Worm (Caenorhabditis elegans): Measurements from ENCODE around the gene ugt-44.

ugt-44 gene

ce11 chrIV:10461767-10462166 is 7.8 kb upstream of the ugt-44 start, which contains the start of gene mec-3:
Gene mec-3, minus strand, starts transcription at chrIV:10461867.
- no peak for TF ChIP-seq cebp-2 (GFP tag; IDR thresholded peaks at IDR 0.05)
- TF ChIP-seq sdz-38 (tag; optimal IDR thresholded peaks at IDR 0.05) = no peak
- TF ChIP-seq tbx-9 (tag; optimal IDR thresholded peaks at IDR 0.05; ENCODE audit: borderline replicate concordance) = no peak
- TF ChIP-seq egl-18 (GFP tag; IDR thresholded peaks at IDR 0.05) = no peak
- TF ChIP-seq mxl-1 (tag; optimal IDR thresholded peaks at IDR 0.05) = no peak
- TF ChIP-seq K11D2.4 (GFP tag; IDR thresholded peaks at IDR 0.05) = no peak
- TF ChIP-seq hmg-1.2 (GFP tag; IDR thresholded peaks at IDR 0.05) = no peak
- TF ChIP-seq gei-17 (GFP tag; optimal IDR thresholded peaks at IDR 0.05) = no peak
- no peak for TF ChIP-seq ztf-3 (GFP tag; optimal IDR thresholded peaks at IDR 0.05)
- no peak for TF ChIP-seq efl-1 (GFP tag; optimal IDR thresholded peaks at IDR 0.05)
- TF ChIP-seq ets-4 (GFP tag; optimal IDR thresholded peaks at IDR 0.05) = no peak
- no peak for TF ChIP-seq Y67H2A.10 (GFP tag; conservative IDR thresholded peaks at IDR 0.05)
- no peak for TF ChIP-seq lsl-1 (GFP tag; optimal IDR thresholded peaks at IDR 0.05)
- TF ChIP-seq hlh-26 (GFP tag; conservative IDR thresholded peaks at IDR 0.05) = no peak
- TF ChIP-seq B0035.1 (tag; optimal IDR thresholded peaks at IDR 0.05) = no peak
- no peak for TF ChIP-seq Y95B8A.8 (GFP tag; IDR thresholded peaks at IDR 0.05)
- TF ChIP-seq rpc-1 (optimal IDR thresholded peaks at IDR 0.05) = no peak
- no peak for TF ChIP-seq rpc-1 (tag; optimal IDR thresholded peaks at IDR 0.05)
- TF ChIP-seq nhr-80 (tag; optimal IDR thresholded peaks at IDR 0.05) = no peak
- no peak for TF ChIP-seq lsy-27 (tag; optimal IDR thresholded peaks at IDR 0.05; ENCODE audit: borderline replicate concordance, insufficient read depth)

- TF ChIP-seq unc-62 (GFP tag; optimal IDR thresholded peaks at IDR 0.05) = peak; percentile 78
- TF ChIP-seq atf-7 (tag; optimal IDR thresholded peaks at IDR 0.05) = no peak
Observed at ce11 chrIV:10462608-10463007, 6.9 kb upstream of the ugt-44 start.

- TF ChIP-seq die-1 (tag; optimal IDR thresholded peaks at IDR 0.05) = no peak
- no peak for TF ChIP-seq tbp1 (GFP tag; optimal IDR thresholded peaks at IDR 0.05)
- peak; percentile 19 for TF ChIP-seq tlf-1 (GFP tag; optimal IDR thresholded peaks at IDR 0.05)
- TF ChIP-seq lsy-27 (tag; optimal IDR thresholded peaks at IDR 0.05; ENCODE audit: borderline replicate concordance, insufficient read depth) = no peak
- no peak for TF ChIP-seq zfh-2 (GFP tag; conservative IDR thresholded peaks at IDR 0.05)
- TF ChIP-seq atf-7 (tag; optimal IDR thresholded peaks at IDR 0.05) = peak; percentile 92
- no peak for TF ChIP-seq F55B11.4 (tag; optimal IDR thresholded peaks at IDR 0.05; ENCODE audit: borderline replicate concordance, insufficient read depth)
- TF ChIP-seq nfyb-1 (GFP tag; IDR thresholded peaks at IDR 0.05) = 0 out of 2 replicates have a peak, but pooled peaks have one; percentile 10
- no peak for TF ChIP-seq egrh-3 (GFP tag; IDR thresholded peaks at IDR 0.05)
- no peak for TF ChIP-seq ama-1 (optimal IDR thresholded peaks at IDR 0.05)
- no peak for TF ChIP-seq ama-1 (GFP tag; optimal IDR thresholded peaks at IDR 0.05)
- no peak for TF ChIP-seq ekl-4 (GFP tag; IDR thresholded peaks at IDR 0.05)
- no peak for TF ChIP-seq unc-62 (GFP tag; optimal IDR thresholded peaks at IDR 0.05)
- TF ChIP-seq egl-44 (GFP tag; IDR thresholded peaks at IDR 0.05) = 0 out of 2 replicates have a peak, but pooled peaks have one; percentile 14
- no peak for TF ChIP-seq madf-8 (GFP tag; conservative IDR thresholded peaks at IDR 0.05)
- no peak for TF ChIP-seq F23B12.7 (tag; optimal IDR thresholded peaks at IDR 0.05; ENCODE audit: insufficient read depth)
- TF ChIP-seq ztf-22 (GFP tag; optimal IDR thresholded peaks at IDR 0.05) = peak; percentile 10
- TF ChIP-seq F37B4.10 (GFP tag; IDR thresholded peaks at IDR 0.05) = no peak
- TF ChIP-seq D2030.7 (GFP tag; IDR thresholded peaks at IDR 0.05) = no peak
- TF ChIP-seq cebp-1 (GFP tag; IDR thresholded peaks at IDR 0.05) = no peak
- TF ChIP-seq cebp-1 (tag; optimal IDR thresholded peaks at IDR 0.05) = no peak
- no peak for TF ChIP-seq somi-1 (GFP tag; optimal IDR thresholded peaks at IDR 0.05)
- TF ChIP-seq egl-18 (GFP tag; IDR thresholded peaks at IDR 0.05) = no peak
- no peak for TF ChIP-seq T26A5.8 (tag; optimal IDR thresholded peaks at IDR 0.05)
- no peak for TF ChIP-seq repo-1 (tag; optimal IDR thresholded peaks at IDR 0.05)
- TF ChIP-seq snpc-3.4 (tag; optimal IDR thresholded peaks at IDR 0.05) = no peak
- TF ChIP-seq chd-7 (tag; optimal IDR thresholded peaks at IDR 0.05) = peak; percentile 4
- TF ChIP-seq nhr-80 (tag; optimal IDR thresholded peaks at IDR 0.05) = peak; percentile 88
- no peak for TF ChIP-seq bed-1 (GFP tag; IDR thresholded peaks at IDR 0.05)
- TF ChIP-seq Y53G8AR.9 (GFP tag; conservative IDR thresholded peaks at IDR 0.05) = no peak
- no peak for TF ChIP-seq Y67H2A.10 (GFP tag; conservative IDR thresholded peaks at IDR 0.05)
- TF ChIP-seq ets-4 (GFP tag; optimal IDR thresholded peaks at IDR 0.05) = no peak
Observed at ce11 chrIV:10463127-10463526, 6.4 kb upstream of the ugt-44 start.

Measured in whole organism, young adult.